Worm (Caenorhabditis elegans): ENCODE measurements around the gene farl-11.

DNA sequence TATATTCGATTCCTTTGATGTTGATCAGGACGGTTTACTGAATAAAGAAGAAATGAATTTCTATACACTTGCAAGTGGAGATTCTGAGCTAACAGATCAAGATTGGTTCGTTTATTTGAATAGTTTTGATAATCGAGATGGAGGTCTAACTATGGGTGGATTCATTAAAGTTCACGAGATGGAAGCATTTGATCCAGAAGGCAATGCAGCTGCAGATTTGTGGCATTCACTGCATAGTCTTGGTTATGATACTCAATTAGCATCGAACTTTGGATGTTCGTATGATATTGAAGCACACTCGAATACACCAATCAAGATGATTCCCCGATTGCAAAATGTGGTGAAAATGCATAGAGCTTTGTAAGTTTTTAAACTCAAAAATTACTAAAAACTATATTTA lies 8.9 kb downstream of the farl-11 start:
- TF ChIP-seq unc-62 (GFP tag; optimal IDR thresholded peaks at IDR 0.05) = no peak
- no peak for TF ChIP-seq mep-1 (tag; optimal IDR thresholded peaks at IDR 0.05)
- no peak for TF ChIP-seq nhr-12 (tag; optimal IDR thresholded peaks at IDR 0.05)
- TF ChIP-seq hlh-1 (tag; optimal IDR thresholded peaks at IDR 0.05) = no peak
- TF ChIP-seq ztf-11 (tag; optimal IDR thresholded peaks at IDR 0.05) = no peak
- TF ChIP-seq lsy-2 (tag; optimal IDR thresholded peaks at IDR 0.05) = no peak
- TF ChIP-seq nhr-28 (tag; optimal IDR thresholded peaks at IDR 0.05) = no peak
- TF ChIP-seq lin-13 (tag; optimal IDR thresholded peaks at IDR 0.05) = no peak
- TF ChIP-seq ces-1 (GFP tag; optimal IDR thresholded peaks at IDR 0.05) = no peak
- no peak for TF ChIP-seq ham-2 (GFP tag; optimal IDR thresholded peaks at IDR 0.05)
